Worm (Caenorhabditis elegans) whole organism, early embryonic: ENCODE results near the gene F20D12.7.
A peak's percentile ranks its signal among the peaks of the same experiment; 100 is the strongest.

ENCODE experiments used
- B0310.2 ChIP-seq: sonication (generic microtip); optimal IDR thresholded peaks from 2 replicates; lab custom pipeline; 2016; ENCODE audit warnings: mild to moderate bottlenecking, missing genetic modification characterization, missing compliant biosample characterization
- F13C5.2 ChIP-seq: sonication (generic microtip); optimal IDR thresholded peaks from 2 replicates; lab custom pipeline; 2017; ENCODE audit warnings: mild to moderate bottlenecking, missing genetic modification characterization, inconsistent platforms, missing compliant biosample characterization
- aly-1 ChIP-seq: sonication (generic microtip); optimal IDR thresholded peaks from 2 replicates; lab custom pipeline; 2016; ENCODE audit warnings: missing genetic modification characterization, missing compliant biosample characterization
- ama-1 ChIP-seq: fragments of 150-350 bp; optimal IDR thresholded peaks from 2 replicates; lab custom pipeline; 2014
- ceh-13 ChIP-seq: fragments of 200-800 bp; sonication (Bioruptor generic); optimal IDR thresholded peaks from 2 replicates; lab custom pipeline; 2018; ENCODE audit warnings: mild to moderate bottlenecking, missing genetic modification characterization, missing compliant biosample characterization
- ceh-36 ChIP-seq: sonication (generic microtip); optimal IDR thresholded peaks from 2 replicates; lab custom pipeline; 2016; ENCODE audit warnings: missing genetic modification characterization, inconsistent platforms, missing compliant biosample characterization
- ets-7 ChIP-seq: sonication (generic microtip); optimal IDR thresholded peaks from 2 replicates; lab custom pipeline; 2016; ENCODE audit warnings: missing genotype, missing genetic modification characterization, missing compliant biosample characterization
- flt-1 ChIP-seq: fragments of 200-800 bp; sonication (Bioruptor generic); IDR thresholded peaks from 2 replicates; pipeline ENCODE4 v1.3.6; 2022; ENCODE audit warnings: missing genetic modification characterization, missing compliant biosample characterization
- hmbx-1 ChIP-seq: sonication (generic microtip); optimal IDR thresholded peaks from 2 replicates; lab custom pipeline; 2016; ENCODE audit warnings: mild to moderate bottlenecking, missing genetic modification characterization, missing compliant biosample characterization
- hmg-4 ChIP-seq: fragments of 200-800 bp; sonication (Bioruptor generic); optimal IDR thresholded peaks from 2 replicates; lab custom pipeline; 2018; ENCODE audit warnings: mild to moderate bottlenecking, missing genetic modification characterization, missing compliant biosample characterization
- hnd-1 ChIP-seq: sonication (generic microtip); optimal IDR thresholded peaks from 2 replicates; lab custom pipeline; 2016; ENCODE audit warnings: missing genetic modification characterization, missing compliant biosample characterization
- pes-1 ChIP-seq: fragments of 200-800 bp; sonication (Bioruptor generic); IDR thresholded peaks from 2 replicates; pipeline ENCODE4 v1.3.6; 2022; ENCODE audit warnings: missing genetic modification reagents, missing genetic modification characterization, missing compliant biosample characterization
- scrt-1 ChIP-seq: fragments of 200-800 bp; sonication (Bioruptor generic); IDR thresholded peaks from 2 replicates; pipeline ENCODE4 v1.3.6; 2022; ENCODE audit warnings: missing genetic modification characterization, missing compliant biosample characterization
- sea-1 ChIP-seq: fragments of 200-800 bp; sonication (Bioruptor generic); conservative IDR thresholded peaks from 2 replicates; pipeline ENCODE4 v1.3.6; 2022; ENCODE audit warnings: missing genetic modification characterization, missing compliant biosample characterization
- tbx-11 ChIP-seq: fragments of 200-800 bp; sonication (Bioruptor generic); IDR thresholded peaks from 2 replicates; pipeline ENCODE4 v1.3.6; 2022; ENCODE audit warnings: missing genetic modification characterization, missing compliant biosample characterization
- tbx-37 ChIP-seq: fragments of 200-800 bp; sonication (Bioruptor generic); conservative IDR thresholded peaks from 2 replicates; pipeline ENCODE4 v1.3.6; 2022; ENCODE audit warnings: missing genetic modification reagents, missing genetic modification characterization, missing compliant biosample characterization
- tra-4 ChIP-seq: sonication (generic microtip); optimal IDR thresholded peaks from 2 replicates; lab custom pipeline; 2017; ENCODE audit warnings: missing genetic modification characterization, missing compliant biosample characterization

F20D12.7 gene

ce11 chrIV:7933733-7934132 is 5.0 kb downstream of the F20D12.7 start, which contains the start of gene bbs-2:
TSS of gene bbs-2 (plus strand) at chrIV:7934033.
- TF ChIP-seq hmg-4 (GFP tag; lab: Kevin White, UChicago) (no peak), tbx-11 (no peak), ets-7 (tag; lab: Kevin White, UChicago) (no peak)

DNA sequence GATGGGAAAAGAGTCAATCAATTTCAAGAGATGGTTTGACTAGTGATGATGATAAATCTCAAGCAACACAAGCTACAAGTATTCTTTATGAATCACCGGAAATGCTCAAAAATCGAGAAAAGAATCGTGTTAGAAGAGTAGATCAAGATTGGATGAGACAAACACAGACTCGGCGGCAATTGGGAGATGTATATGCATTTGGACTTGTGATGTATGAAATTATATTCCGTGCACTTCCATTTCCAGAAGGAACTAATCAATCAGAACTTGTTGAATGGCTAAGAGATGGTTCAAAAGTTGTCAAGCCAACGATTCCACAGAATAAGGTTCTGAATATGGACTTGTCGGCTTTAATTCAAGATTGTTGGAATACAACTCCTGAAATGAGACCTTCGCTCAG is 6.9 kb downstream of the F20D12.7 start:
- TF ChIP-seq tbx-11 = no peak
- no peak for TF ChIP-seq hmbx-1 (tag; lab: Kevin White, UChicago)
- no peak for TF ChIP-seq scrt-1 (GFP tag; lab: Robert Waterston, UW)
- no peak for TF ChIP-seq ets-7 (tag; lab: Kevin White, UChicago)
- TF ChIP-seq ama-1 = no peak
- no peak for TF ChIP-seq hmg-4 (GFP tag; lab: Kevin White, UChicago)
- no peak for TF ChIP-seq tbx-37 (GFP tag; lab: Robert Waterston, UW)
- no peak for TF ChIP-seq ceh-13
- no peak for TF ChIP-seq sea-1 (GFP tag; lab: Robert Waterston, UW)
- no peak for TF ChIP-seq B0310.2 (tag; lab: Kevin White, UChicago)
- no peak for TF ChIP-seq pes-1 (GFP tag; lab: Robert Waterston, UW)
- TF ChIP-seq hnd-1 (tag; lab: Kevin White, UChicago) = no peak
- no peak for TF ChIP-seq flt-1
- no peak for TF ChIP-seq tra-4 (tag; lab: Kevin White, UChicago)
- no peak for TF ChIP-seq aly-1 (tag; lab: Kevin White, UChicago)

DNA sequence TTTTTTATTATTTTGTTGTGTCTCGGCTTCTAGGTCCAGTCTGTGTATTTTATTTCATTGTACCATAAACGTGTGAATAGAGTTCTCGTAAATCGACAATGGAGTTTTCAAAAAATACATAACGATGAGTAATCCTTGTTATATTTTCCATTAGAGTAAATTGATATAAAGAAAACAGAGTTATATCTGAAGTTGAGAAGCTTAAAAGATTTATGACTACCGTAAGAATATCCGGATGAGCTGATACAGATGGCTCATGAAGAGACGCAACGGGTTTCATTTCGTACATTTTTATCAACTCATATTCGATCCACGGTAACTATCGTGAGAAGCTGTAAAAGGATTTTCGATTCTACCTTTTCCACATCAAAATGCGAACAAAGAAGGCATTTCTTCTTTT is 10.9 kb downstream of the F20D12.7 start, which contains the start of gene gcy-8:
gcy-8 (plus strand) TSS at position 301 of the 400 bp plus-strand sequence.
- TF ChIP-seq sea-1 (GFP tag; lab: Robert Waterston, UW) (no peak), ets-7 (tag; lab: Kevin White, UChicago) (no peak), ama-1 (no peak), hnd-1 (tag; lab: Kevin White, UChicago) (no peak), hmbx-1 (tag; lab: Kevin White, UChicago) (no peak), ceh-13 (no peak), B0310.2 (tag; lab: Kevin White, UChicago) (no peak), aly-1 (tag; lab: Kevin White, UChicago) (no peak), F13C5.2 (tag; lab: Kevin White, UChicago) (no peak), hmg-4 (GFP tag; lab: Kevin White, UChicago) (no peak), tbx-37 (GFP tag; lab: Robert Waterston, UW) (no peak), ceh-36 (tag; lab: Kevin White, UChicago) (no peak)

DNA sequence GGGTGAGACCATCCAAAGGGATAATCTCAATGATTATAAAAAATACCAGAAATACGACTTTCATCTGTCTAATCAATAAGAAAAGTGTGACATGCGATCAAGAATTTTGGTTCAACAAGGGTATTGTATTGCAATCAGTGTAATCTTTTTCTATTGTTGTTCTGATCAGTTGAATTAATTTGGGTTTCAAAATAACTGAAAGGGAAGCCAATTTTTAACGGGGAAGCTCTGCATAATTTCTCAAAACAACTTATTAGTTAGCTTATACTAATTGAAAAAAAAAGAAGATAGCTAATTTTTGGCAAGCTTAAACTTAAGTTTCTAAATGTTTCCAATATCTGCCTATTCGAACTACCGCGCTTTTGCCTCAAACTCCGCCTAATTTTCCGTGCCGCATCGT is 11.5 kb downstream of the F20D12.7 start, which contains the start of gene C49H3.12:
C49H3.12 (minus strand) TSS at position 101 of the 400 bp plus-strand sequence.
- TF ChIP-seq ceh-13 (no peak), sea-1 (GFP tag; lab: Robert Waterston, UW) (no peak), B0310.2 (tag; lab: Kevin White, UChicago) (no peak), hmbx-1 (tag; lab: Kevin White, UChicago) (no peak), aly-1 (tag; lab: Kevin White, UChicago) (no peak), hmg-4 (GFP tag; lab: Kevin White, UChicago) (no peak), pes-1 (GFP tag; lab: Robert Waterston, UW) (no peak), flt-1 (no peak), F13C5.2 (tag; lab: Kevin White, UChicago) (no peak), hnd-1 (tag; lab: Kevin White, UChicago) (no peak), tbx-37 (GFP tag; lab: Robert Waterston, UW) (no peak), tra-4 (tag; lab: Kevin White, UChicago) (no peak)

DNA sequence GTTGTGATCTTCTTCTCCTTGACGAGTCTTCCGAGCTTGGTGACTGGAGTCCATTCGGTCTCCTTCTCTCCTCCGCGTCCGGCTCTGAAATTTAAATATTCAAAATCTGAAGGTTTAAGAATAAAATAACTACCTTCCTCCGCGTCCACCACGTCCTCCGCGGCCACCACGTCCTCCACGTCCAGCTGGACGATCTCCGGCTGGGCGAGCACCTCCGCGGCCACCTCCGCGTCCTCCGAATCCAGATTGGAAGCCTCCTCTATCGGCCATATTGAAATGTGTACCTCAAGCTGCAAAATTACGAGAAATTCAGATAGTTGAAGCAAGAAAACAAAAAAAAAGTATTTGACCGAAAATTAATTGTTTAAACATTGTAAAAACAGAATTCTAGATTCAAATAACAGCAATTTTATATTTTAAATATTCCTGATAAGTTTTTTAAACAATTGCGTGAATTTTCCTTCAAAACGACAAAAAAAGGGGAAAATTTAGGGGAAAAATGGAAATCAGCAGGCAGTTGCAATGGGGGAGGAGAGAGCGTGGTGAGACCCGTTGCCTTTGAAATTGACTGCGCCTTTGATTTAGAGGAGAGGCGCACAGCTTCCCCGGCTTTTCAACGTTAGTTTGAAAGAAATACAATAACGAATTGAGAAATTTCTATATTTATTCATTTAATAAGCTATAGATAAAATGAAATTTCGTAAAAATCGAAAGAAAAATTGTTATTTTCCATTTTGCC is 12.5 kb downstream of the F20D12.7 start, which contains the start of gene rps-2:
rps-2 (minus strand) TSS at position 290 of the 739 bp plus-strand sequence.
- TF ChIP-seq F13C5.2 (tag; lab: Kevin White, UChicago) (peak; percentile 35), tbx-11 (peak; percentile 8; the same call in 1 of the 2 replicates), ceh-13 (no peak)

DNA sequence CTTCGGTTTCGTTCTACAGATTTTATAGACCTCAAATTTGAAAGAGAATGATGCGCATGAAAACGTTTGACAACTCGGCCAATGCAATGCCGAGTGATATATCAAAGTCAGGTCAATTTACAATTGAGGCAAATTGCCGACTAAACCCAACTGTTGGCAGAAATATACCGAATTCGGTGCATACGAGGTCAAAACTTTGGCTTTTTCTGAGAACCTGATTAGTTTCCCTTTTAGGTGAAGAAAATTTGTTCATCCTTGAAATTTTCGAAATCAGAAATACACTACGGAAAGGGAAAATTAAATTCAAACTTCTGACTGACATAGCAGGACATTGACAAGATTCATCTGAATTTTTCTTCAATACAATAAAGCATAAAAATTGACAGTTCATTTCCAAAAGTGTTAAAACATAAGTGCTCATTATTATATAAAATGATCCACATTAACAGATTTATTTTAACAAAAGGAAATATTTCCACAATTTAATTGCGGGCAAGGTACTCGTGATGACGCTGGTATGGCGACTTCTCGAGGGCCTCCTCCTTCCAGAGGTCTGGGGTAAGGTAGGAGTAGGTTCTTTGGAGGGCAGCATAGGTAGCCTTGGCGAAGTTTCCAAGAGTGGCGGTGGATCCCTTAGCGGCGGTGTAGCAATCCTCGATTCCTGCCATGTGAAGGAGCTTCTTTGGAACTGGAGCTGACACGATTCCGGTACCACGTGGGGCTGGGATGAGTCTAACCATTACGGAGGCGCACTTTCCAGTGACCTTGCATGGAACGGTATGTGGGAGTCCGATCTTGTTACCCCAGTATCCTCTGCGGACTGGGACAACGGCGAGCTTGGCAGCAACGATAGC is 13.5 kb downstream of the F20D12.7 start:
- TF ChIP-seq hmg-4 (GFP tag; lab: Kevin White, UChicago) = no peak
- TF ChIP-seq sea-1 (GFP tag; lab: Robert Waterston, UW) = no peak
- TF ChIP-seq ama-1 = no peak
- TF ChIP-seq tbx-11 = no peak
- TF ChIP-seq B0310.2 (tag; lab: Kevin White, UChicago) = no peak
- TF ChIP-seq tra-4 (tag; lab: Kevin White, UChicago) = no peak
- TF ChIP-seq tbx-37 (GFP tag; lab: Robert Waterston, UW) = no peak
- TF ChIP-seq ets-7 (tag; lab: Kevin White, UChicago) = no peak
- no peak for TF ChIP-seq ceh-13
- no peak for TF ChIP-seq ceh-36 (tag; lab: Kevin White, UChicago)
- TF ChIP-seq scrt-1 (GFP tag; lab: Robert Waterston, UW) = no peak
- TF ChIP-seq pes-1 (GFP tag; lab: Robert Waterston, UW) = no peak
- no peak for TF ChIP-seq F13C5.2 (tag; lab: Kevin White, UChicago)
- TF ChIP-seq hmbx-1 (tag; lab: Kevin White, UChicago) = no peak
- no peak for TF ChIP-seq aly-1 (tag; lab: Kevin White, UChicago)
- TF ChIP-seq hnd-1 (tag; lab: Kevin White, UChicago) = no peak
- TF ChIP-seq flt-1 = no peak
